Fruit fly (Drosophila melanogaster) whole organism, pupa: ENCODE data around the gene CG5225.
"Not testable (repeated sequence)": the region's sequence is repeated elsewhere in the genome, so short reads cannot be mapped to it uniquely, and the experiment has no call there.

ENCODE experiments used
- CG10348 ChIP-seq: fragments of 200-800 bp; sonication (Bioruptor generic); IDR thresholded peaks from 2 replicates; pipeline ENCODE4 v1.3.6; 2022; ENCODE audit warnings: missing biosample characterization, missing genetic modification characterization
- CG12605 ChIP-seq: fragments of 200-800 bp; sonication (Bioruptor generic); IDR thresholded peaks from 2 replicates; pipeline ENCODE4 v1.3.6; 2022; ENCODE audit warnings: missing biosample characterization, missing genetic modification characterization
- CG13204 ChIP-seq: fragments of 200-800 bp; sonication (Bioruptor generic); optimal IDR thresholded peaks from 2 replicates; lab custom pipeline; 2018; ENCODE audit warnings: missing biosample characterization, mild to moderate bottlenecking, missing genetic modification characterization, moderate library complexity
- CG14655 ChIP-seq: fragments of 200-800 bp; sonication (Bioruptor generic); optimal IDR thresholded peaks from 3 replicates; lab custom pipeline; 2017; ENCODE audit warnings: mild to moderate bottlenecking, missing biosample characterization, missing genetic modification reagents, missing genetic modification characterization
- CG15710 ChIP-seq: fragments of 200-800 bp; sonication (Bioruptor generic); optimal IDR thresholded peaks from 2 replicates; lab custom pipeline; 2018; ENCODE audit warnings: missing biosample characterization, mild to moderate bottlenecking, missing genetic modification characterization, moderate library complexity
- CG17806 ChIP-seq: fragments of 200-800 bp; sonication (Bioruptor generic); optimal IDR thresholded peaks from 2 replicates; lab custom pipeline; 2018; ENCODE audit warnings: missing biosample characterization, mild to moderate bottlenecking, missing genetic modification characterization, moderate library complexity
- CG32121 ChIP-seq: fragments of 200-800 bp; sonication (Bioruptor generic); IDR thresholded peaks from 2 replicates; pipeline ENCODE4 v1.3.6; 2022; ENCODE audit warnings: missing biosample characterization, missing genetic modification characterization
- CG34367 ChIP-seq: fragments of 200-800 bp; sonication (Bioruptor generic); optimal IDR thresholded peaks from 2 replicates; lab custom pipeline; 2018; ENCODE audit warnings: missing biosample characterization, mild to moderate bottlenecking, missing genetic modification characterization
- CG4496 ChIP-seq: fragments of 200-800 bp; sonication (Bioruptor generic); IDR thresholded peaks from 3 replicates; pipeline ENCODE4 v1.3.6; 2022; ENCODE audit warnings: missing biosample characterization, missing genetic modification characterization
- CG8159 ChIP-seq: fragments of 200-800 bp; sonication (Bioruptor generic); optimal IDR thresholded peaks from 3 replicates; lab custom pipeline; 2018; ENCODE audit warnings: missing biosample characterization, mild to moderate bottlenecking, missing genetic modification characterization, moderate library complexity
- CG8301 ChIP-seq: fragments of 200-800 bp; sonication (Bioruptor generic); optimal IDR thresholded peaks from 2 replicates; lab custom pipeline; 2018; ENCODE audit warnings: missing biosample characterization, mild to moderate bottlenecking, missing genetic modification characterization
- CG9948 ChIP-seq: fragments of 200-800 bp; sonication (Bioruptor generic); optimal IDR thresholded peaks from 2 replicates; lab custom pipeline; 2018; ENCODE audit warnings: missing biosample characterization, mild to moderate bottlenecking, missing genetic modification characterization, moderate library complexity
- D1 ChIP-seq: fragments of 200-800 bp; sonication (Bioruptor generic); optimal IDR thresholded peaks from 2 replicates; lab custom pipeline; 2018; ENCODE audit warnings: missing biosample characterization, mild to moderate bottlenecking, missing genetic modification characterization, moderate library complexity
- EcR ChIP-seq: fragments of 200-800 bp; sonication (Bioruptor generic); optimal IDR thresholded peaks from 3 replicates; lab custom pipeline; 2019; ENCODE audit warnings: missing biosample characterization, missing genetic modification characterization, mild to moderate bottlenecking, moderate library complexity, missing genetic modification reagents
- Ets98B ChIP-seq: fragments of 200-800 bp; sonication (Bioruptor generic); IDR thresholded peaks from 2 replicates; pipeline ENCODE4 v1.3.6; 2022; ENCODE audit warnings: missing biosample characterization, missing genetic modification characterization
- Pif1A ChIP-seq: fragments of 200-800 bp; sonication (Bioruptor generic); optimal IDR thresholded peaks from 3 replicates; lab custom pipeline; 2016; ENCODE audit warnings: missing biosample characterization, missing genetic modification characterization
- Pif1B ChIP-seq: fragments of 200-800 bp; sonication (Bioruptor generic); optimal IDR thresholded peaks from 3 replicates; lab custom pipeline; 2016; ENCODE audit warnings: missing biosample characterization, missing genetic modification characterization
- Snoo ChIP-seq: fragments of 200-800 bp; sonication (Bioruptor generic); optimal IDR thresholded peaks from 3 replicates; lab custom pipeline; 2017; ENCODE audit warnings: missing biosample characterization, mild to moderate bottlenecking, missing genetic modification characterization, inconsistent platforms
- fd96Ca ChIP-seq: fragments of 200-800 bp; sonication (Bioruptor generic); IDR thresholded peaks from 3 replicates; pipeline ENCODE4 v1.3.6; 2022; ENCODE audit warnings: missing biosample characterization, missing genetic modification characterization
- gl ChIP-seq: fragments of 200-800 bp; sonication (Bioruptor generic); optimal IDR thresholded peaks from 2 replicates; lab custom pipeline; 2018; ENCODE audit warnings: missing biosample characterization, mild to moderate bottlenecking, missing genetic modification characterization
- rn ChIP-seq: fragments of 200-800 bp; sonication (Bioruptor generic); IDR thresholded peaks from 2 replicates; pipeline ENCODE4 v1.3.6; 2022; ENCODE audit warnings: missing biosample characterization, missing genetic modification characterization

CG5225 gene

DNA sequence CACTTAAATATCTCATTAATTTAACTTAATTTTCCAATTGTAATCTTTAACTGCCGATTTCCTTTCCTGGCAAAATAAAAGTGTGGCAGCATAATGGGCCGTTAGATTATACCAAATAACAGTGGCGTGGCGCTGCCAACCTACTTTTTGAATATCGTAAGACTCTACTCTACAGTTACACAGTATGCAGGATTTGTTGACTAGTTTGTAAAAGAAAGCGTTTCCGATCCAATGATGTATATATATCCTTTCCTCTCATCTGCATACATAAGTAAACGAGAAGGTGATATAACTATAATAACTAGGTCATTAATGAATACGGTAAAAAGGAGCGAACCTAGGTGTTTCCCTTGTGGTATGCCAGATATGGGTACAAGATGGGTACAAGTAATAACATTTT lies 36.7 kb upstream of the CG5225 start, which contains the start of gene EMC2B:
Gene EMC2B (minus strand): TSS at position 98 of the 400 bp plus-strand sequence.
- no peak for TF ChIP-seq Ets98B (GFP tag; lab: Robert Waterston, UW)
- TF ChIP-seq D1 (tag; lab: Kevin White, UChicago), result no peak
- TF ChIP-seq CG8159, result peak; percentile 8
- no peak for TF ChIP-seq CG13204
- no peak for TF ChIP-seq CG9948 (tag; lab: Kevin White, UChicago)
- TF ChIP-seq CG17806, result peak; percentile 18
- TF ChIP-seq CG15710, result no peak
- peak; percentile 39 for TF ChIP-seq Pif1A (GFP tag; lab: Kevin White, UChicago)
- no peak for TF ChIP-seq Snoo (tag; lab: Kevin White, UChicago)
- TF ChIP-seq CG12605 (GFP tag; lab: Robert Waterston, UW), result no peak

dm6 chr3R:16992716-16993115 lies 35.8 kb upstream of the CG5225 start, which contains the start of gene CG31274:
TSS of gene CG31274 (plus strand) at chr3R:16993016.
- not testable (repeated sequence) for TF ChIP-seq Pif1B (GFP tag; lab: Kevin White, UChicago); CG9948 (tag; lab: Kevin White, UChicago); CG13204

dm6 chr3R:16996059-16996959 lies 32.2 kb upstream of the CG5225 start, which contains the start of the genes EMC2A and CG3534:
TSS of gene EMC2A (minus strand) at chr3R:16996071.
TSS of gene CG3534 (plus strand) at chr3R:16996446.
- no peak for TF ChIP-seq fd96Ca (GFP tag; lab: Robert Waterston, UW)
- TF ChIP-seq Pif1A (GFP tag; lab: Kevin White, UChicago), result no peak
- TF ChIP-seq EcR (GFP tag; lab: Kevin White, UChicago), result no peak
- TF ChIP-seq rn (GFP tag; lab: Robert Waterston, UW), result no peak
- TF ChIP-seq CG4496, result 0 out of 3 replicates have a peak, but pooled peaks have one; percentile 9
- TF ChIP-seq CG8301 (tag; lab: Kevin White, UChicago), result no peak
- no peak for TF ChIP-seq D1 (tag; lab: Kevin White, UChicago)
- TF ChIP-seq gl, result no peak
- no peak for TF ChIP-seq CG13204
- peak; percentile 3 for TF ChIP-seq CG9948 (tag; lab: Kevin White, UChicago)
- TF ChIP-seq Pif1B (GFP tag; lab: Kevin White, UChicago), result no peak
- no peak for TF ChIP-seq CG34367 (tag; lab: Kevin White, UChicago)
- TF ChIP-seq CG12605 (GFP tag; lab: Robert Waterston, UW), result no peak
- no peak for TF ChIP-seq CG14655
- no peak for TF ChIP-seq CG32121
- TF ChIP-seq CG15710, result no peak
- peak; percentile 26 for TF ChIP-seq Snoo (tag; lab: Kevin White, UChicago)
- peak; percentile 26 for TF ChIP-seq CG8159
- TF ChIP-seq Ets98B (GFP tag; lab: Robert Waterston, UW), result no peak
- no peak for TF ChIP-seq CG10348 (GFP tag; lab: Robert Waterston, UW)
- TF ChIP-seq CG17806, result no peak

DNA sequence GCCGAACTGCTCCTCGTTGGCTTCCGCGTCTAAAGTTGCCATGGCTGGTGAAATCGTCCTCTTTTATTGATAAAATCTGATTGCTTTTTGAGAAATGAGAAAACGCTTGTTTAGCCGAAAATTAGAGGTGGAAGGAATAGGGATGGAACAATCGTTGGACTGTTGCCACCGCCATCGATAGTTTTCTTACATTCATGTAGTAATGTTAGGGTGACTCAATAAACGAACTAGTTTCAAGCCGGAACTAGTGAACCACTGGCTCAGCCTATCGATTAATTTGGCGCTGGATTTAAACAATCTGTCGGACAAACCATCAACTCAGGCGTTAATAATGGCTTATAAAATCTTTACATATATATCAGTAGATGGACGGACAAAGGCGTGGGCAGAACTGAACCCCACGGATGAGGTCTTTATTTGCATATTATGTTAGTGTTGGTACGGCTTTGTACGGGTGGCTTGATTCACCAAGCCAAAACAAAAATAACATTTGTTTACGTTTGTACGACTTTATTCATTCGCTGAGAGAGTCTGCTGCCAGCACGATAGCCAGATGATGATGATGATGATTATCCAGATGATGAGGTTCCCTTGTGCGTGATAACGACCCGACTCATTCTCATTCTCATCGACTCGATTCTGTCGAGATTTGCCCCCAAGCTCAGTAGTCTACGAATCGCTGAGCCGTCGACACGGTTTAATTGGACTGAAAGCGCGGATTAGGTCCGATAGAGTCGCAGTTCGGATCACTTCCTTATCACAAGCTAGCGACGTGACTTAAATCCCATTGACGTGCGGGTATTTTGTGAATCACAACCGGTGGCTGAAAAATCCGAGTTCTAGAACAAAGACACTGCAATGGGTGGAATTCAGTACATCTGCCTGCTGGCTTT lies 26.0 kb upstream of the CG5225 start, which contains the start of the genes Sf3a1 and Irc:
Gene Sf3a1 (minus strand): TSS at position 138 of the 893 bp plus-strand sequence.
Gene Irc (plus strand): TSS at position 658 of the 893 bp plus-strand sequence.
- TF ChIP-seq CG10348 (GFP tag; lab: Robert Waterston, UW), result no peak
- no peak for TF ChIP-seq CG13204
- peak; percentile 37 for TF ChIP-seq CG8159
- no peak for TF ChIP-seq CG32121
- no peak for TF ChIP-seq Pif1B (GFP tag; lab: Kevin White, UChicago)
- 0 out of 3 replicates have a peak, but pooled peaks have one; percentile 8 for TF ChIP-seq CG4496
- TF ChIP-seq EcR (GFP tag; lab: Kevin White, UChicago), result peak; percentile 82
- TF ChIP-seq gl, result peak; percentile 35

DNA sequence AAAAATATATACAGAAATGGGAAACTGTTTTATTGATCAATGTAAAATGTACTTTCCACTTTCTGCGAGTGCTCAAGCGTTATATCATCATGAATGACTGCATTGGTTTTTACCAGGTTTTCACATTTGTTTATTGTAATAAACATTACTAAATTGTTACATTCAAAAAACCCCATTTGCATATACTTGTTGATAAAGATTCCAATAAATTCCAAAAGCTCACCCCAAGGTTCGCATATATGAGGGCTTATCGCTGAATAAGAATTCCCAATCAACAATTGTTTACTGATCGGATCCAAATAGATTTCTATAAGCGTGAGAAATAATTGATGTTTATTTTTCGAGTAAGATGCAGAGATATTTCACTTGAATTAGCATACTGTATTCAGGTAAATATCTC lies 25.0 kb upstream of the CG5225 start:
- TF ChIP-seq Pif1A (GFP tag; lab: Kevin White, UChicago) (no peak), rn (GFP tag; lab: Robert Waterston, UW) (no peak), CG15710 (no peak), CG14655 (no peak), CG10348 (GFP tag; lab: Robert Waterston, UW) (no peak), CG32121 (no peak), CG8301 (tag; lab: Kevin White, UChicago) (no peak), CG12605 (GFP tag; lab: Robert Waterston, UW) (no peak), CG34367 (tag; lab: Kevin White, UChicago) (no peak), CG4496 (no peak), CG9948 (tag; lab: Kevin White, UChicago) (no peak), D1 (tag; lab: Kevin White, UChicago) (no peak), fd96Ca (GFP tag; lab: Robert Waterston, UW) (no peak), Ets98B (GFP tag; lab: Robert Waterston, UW) (no peak), Snoo (tag; lab: Kevin White, UChicago) (no peak), Pif1B (GFP tag; lab: Kevin White, UChicago) (no peak), CG8159 (no peak), CG13204 (no peak), CG17806 (no peak)
